Fruit fly (Drosophila melanogaster) whole organism, prepupa: ENCODE results near the gene CG31464.

Experiments
- CG11902 ChIP-seq: fragments of 200-800 bp; sonication (Bioruptor generic); optimal IDR thresholded peaks from 3 replicates; lab custom pipeline; 2016; ENCODE audit warnings: missing biosample characterization, missing genetic modification characterization
- CG32006 ChIP-seq: fragments of 200-800 bp; sonication (Bioruptor generic); optimal IDR thresholded peaks from 3 replicates; lab custom pipeline; 2017; ENCODE audit warnings: missing biosample characterization, mild to moderate bottlenecking, missing genetic modification characterization
- CG3919 ChIP-seq: fragments of 200-800 bp; sonication (Bioruptor generic); optimal IDR thresholded peaks from 3 replicates; lab custom pipeline; 2016; ENCODE audit warnings: missing biosample characterization, missing genetic modification characterization
- Hr39 ChIP-seq: fragments of 200-800 bp; sonication (Bioruptor generic); optimal IDR thresholded peaks from 2 replicates; lab custom pipeline; 2016; ENCODE audit warnings: missing biosample characterization, missing genetic modification characterization
- Lpt ChIP-seq: fragments of 200-800 bp; sonication (Bioruptor generic); optimal IDR thresholded peaks from 3 replicates; lab custom pipeline; 2016; ENCODE audit warnings: missing biosample characterization, missing genetic modification characterization
- OdsH ChIP-seq: fragments of 200-800 bp; sonication (Bioruptor generic); optimal IDR thresholded peaks from 3 replicates; lab custom pipeline; 2016; ENCODE audit warnings: missing biosample characterization, missing genetic modification characterization
- acj6 ChIP-seq: fragments of 200-800 bp; sonication (Bioruptor generic); optimal IDR thresholded peaks from 3 replicates; lab custom pipeline; 2016; ENCODE audit warnings: missing biosample characterization, missing genetic modification characterization
- dsx ChIP-seq: fragments of 200-800 bp; optimal IDR thresholded peaks from 3 replicates; lab custom pipeline; 2019; ENCODE audit warnings: missing biosample characterization, mild to moderate bottlenecking, missing genetic modification characterization, moderate library complexity; ENCODE audit not compliant: poor library complexity, severe bottlenecking
- fkh ChIP-seq: fragments of 200-800 bp; sonication (Bioruptor generic); optimal IDR thresholded peaks from 3 replicates; lab custom pipeline; 2017; ENCODE audit warnings: missing biosample characterization, mild to moderate bottlenecking, missing genetic modification characterization, moderate library complexity
- lz ChIP-seq: fragments of 200-800 bp; sonication (Bioruptor generic); optimal IDR thresholded peaks from 3 replicates; lab custom pipeline; 2016; ENCODE audit warnings: missing biosample characterization, missing genetic modification characterization

DNA sequence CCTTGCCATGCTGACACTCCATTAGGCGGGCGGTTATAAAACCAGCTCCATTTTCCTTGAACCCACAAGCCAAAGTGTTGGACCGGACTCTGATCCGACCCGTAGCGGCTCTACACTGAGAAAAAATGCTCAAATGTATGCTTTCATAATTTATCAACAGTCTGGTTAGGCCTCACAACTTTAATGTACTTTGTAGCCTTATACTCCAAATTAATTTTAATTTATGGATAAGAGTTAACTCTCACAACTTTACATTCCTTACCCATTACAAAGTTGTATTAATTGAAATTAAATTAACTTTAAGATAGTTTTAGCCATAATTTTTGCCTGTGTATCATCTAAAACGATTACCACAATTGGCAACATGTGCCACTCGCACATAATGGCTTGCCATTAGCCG lies 35.0 kb upstream of the CG31464 start:
- no peak for TF ChIP-seq dsx (GFP tag; lab: Kevin White, UChicago)
- no peak for TF ChIP-seq acj6 (GFP tag; lab: Kevin White, UChicago)
- TF ChIP-seq fkh (GFP tag; lab: Kevin White, UChicago): no peak
- TF ChIP-seq CG3919: no peak
- peak; percentile 39 for TF ChIP-seq OdsH (GFP tag; lab: Kevin White, UChicago)
- peak; percentile 77 for TF ChIP-seq CG32006 (GFP tag; lab: Kevin White, UChicago)
- TF ChIP-seq Hr39: no peak
- no peak for TF ChIP-seq CG11902 (GFP tag; lab: Kevin White, UChicago)
- peak; percentile 58 for TF ChIP-seq Lpt (GFP tag; lab: Kevin White, UChicago)
- TF ChIP-seq lz (GFP tag; lab: Kevin White, UChicago): no peak
